Fruit fly (Drosophila melanogaster) whole organism, embryonic: ENCODE results near the gene SoxN.

ENCODE experiments used
- BtbVII ChIP-seq: fragments of 200-800 bp; sonication (Bioruptor generic); optimal IDR thresholded peaks from 3 replicates; lab custom pipeline; 2017; ENCODE audit warnings: missing biosample characterization, mild to moderate bottlenecking, missing genetic modification characterization
- Bteb2 ChIP-seq: fragments of 200-800 bp; sonication (Bioruptor generic); optimal IDR thresholded peaks from 2 replicates; lab custom pipeline; 2016; ENCODE audit warnings: missing biosample characterization, missing genetic modification characterization
- CG10462 ChIP-seq: fragments of 200-800 bp; sonication (Bioruptor generic); optimal IDR thresholded peaks from 2 replicates; lab custom pipeline; 2016; ENCODE audit warnings: missing biosample characterization, missing genetic modification characterization
- CG11696 ChIP-seq: fragments of 200-800 bp; sonication (Bioruptor generic); IDR thresholded peaks from 2 replicates; pipeline ENCODE4 v1.3.6; 2022; ENCODE audit warnings: missing biosample characterization, missing genetic modification characterization
- CG15696 ChIP-seq: fragments of 200-800 bp; sonication (Bioruptor generic); optimal IDR thresholded peaks from 2 replicates; lab custom pipeline; 2019; ENCODE audit warnings: missing biosample characterization, mild to moderate bottlenecking, missing genetic modification characterization, moderate library complexity
- CG17568 ChIP-seq: fragments of 200-800 bp; sonication (Bioruptor generic); optimal IDR thresholded peaks from 2 replicates; lab custom pipeline; 2018; ENCODE audit warnings: missing biosample characterization, mild to moderate bottlenecking, missing genetic modification characterization, moderate library complexity
- CG17829 ChIP-seq: fragments of 200-800 bp; optimal IDR thresholded peaks from 2 replicates; lab custom pipeline; 2019; ENCODE audit warnings: missing biosample characterization, mild to moderate bottlenecking, missing genetic modification characterization, moderate library complexity
- CG1832 ChIP-seq: fragments of 200-800 bp; sonication (Bioruptor generic); optimal IDR thresholded peaks from 2 replicates; lab custom pipeline; 2017; ENCODE audit warnings: missing biosample characterization, mild to moderate bottlenecking, missing genetic modification characterization, inconsistent platforms
- CG18599 ChIP-seq: fragments of 200-800 bp; sonication (Bioruptor generic); optimal IDR thresholded peaks from 3 replicates; lab custom pipeline; 2017; ENCODE audit warnings: missing biosample characterization, missing genetic modification characterization, mild to moderate bottlenecking, moderate library complexity, missing genetic modification reagents
- CG2116 ChIP-seq: fragments of 200-800 bp; sonication (Bioruptor generic); optimal IDR thresholded peaks from 3 replicates; lab custom pipeline; 2018; ENCODE audit warnings: missing biosample characterization, mild to moderate bottlenecking, missing genetic modification characterization
- CG32767 ChIP-seq: fragments of 200-800 bp; sonication (Bioruptor generic); IDR thresholded peaks from 2 replicates; pipeline ENCODE4 v1.3.6; 2022; ENCODE audit warnings: missing biosample characterization, missing genetic modification characterization
- CG3847 ChIP-seq: fragments of 200-800 bp; sonication (Bioruptor generic); IDR thresholded peaks from 2 replicates; pipeline ENCODE4 v1.3.6; 2022; ENCODE audit warnings: missing biosample characterization, missing genetic modification characterization
- CG4424 ChIP-seq: fragments of 200-800 bp; sonication (Bioruptor generic); optimal IDR thresholded peaks from 3 replicates; lab custom pipeline; 2016; ENCODE audit warnings: missing biosample characterization, missing genetic modification characterization
- CG4854 ChIP-seq: fragments of 200-800 bp; sonication (Bioruptor generic); optimal IDR thresholded peaks from 2 replicates; lab custom pipeline; 2016; ENCODE audit warnings: missing biosample characterization, missing genetic modification characterization, inconsistent platforms
- CG6765 ChIP-seq: fragments of 200-800 bp; sonication (Bioruptor generic); optimal IDR thresholded peaks from 3 replicates; lab custom pipeline; 2017; ENCODE audit warnings: missing biosample characterization, mild to moderate bottlenecking, missing genetic modification characterization
- CG7745 ChIP-seq: fragments of 200-800 bp; sonication (Bioruptor generic); optimal IDR thresholded peaks from 2 replicates; lab custom pipeline; 2018; ENCODE audit warnings: missing biosample characterization, mild to moderate bottlenecking, missing genetic modification characterization, moderate library complexity
- CG7786 ChIP-seq: fragments of 200-800 bp; sonication (Bioruptor generic); optimal IDR thresholded peaks from 2 replicates; lab custom pipeline; 2016; ENCODE audit warnings: missing biosample characterization, missing genetic modification characterization
- CG7963 ChIP-seq: fragments of 200-800 bp; sonication (Bioruptor generic); IDR thresholded peaks from 3 replicates; pipeline ENCODE4 v1.3.6; 2022; ENCODE audit warnings: missing biosample characterization, missing genetic modification characterization; ENCODE audit not compliant: partially characterized antibody
- CG9932 ChIP-seq: fragments of 200-800 bp; sonication (Bioruptor generic); IDR thresholded peaks from 2 replicates; pipeline ENCODE4 v1.3.6; 2022; ENCODE audit warnings: missing biosample characterization, missing genetic modification characterization
- Camta ChIP-seq: fragments of 200-800 bp; sonication (Bioruptor generic); optimal IDR thresholded peaks from 2 replicates; lab custom pipeline; 2016; ENCODE audit warnings: missing biosample characterization, missing genetic modification characterization
- Deaf1 ChIP-seq: fragments of 200-800 bp; optimal IDR thresholded peaks from 3 replicates; lab custom pipeline; 2019; ENCODE audit warnings: missing biosample characterization, mild to moderate bottlenecking, missing genetic modification characterization, moderate library complexity
- Doc2 ChIP-seq: fragments of 200-800 bp; sonication (Bioruptor generic); IDR thresholded peaks from 2 replicates; pipeline ENCODE4 v1.3.6; 2022; ENCODE audit warnings: missing biosample characterization, missing genetic modification characterization
- Eip74EF ChIP-seq, 2 experiments: fragments of 200-800 bp in 1 of 2; fragments of >200 bp in 1 of 2; sonication (Bioruptor generic) in 1 of 2; optimal IDR thresholded peaks; 2 replicates each; lab custom pipeline; 2017 to 2019; ENCODE audit warnings: missing biosample characterization in 2 of 2, missing genetic modification characterization in 2 of 2, mild to moderate bottlenecking in 1 of 2, moderate library complexity in 1 of 2
- Fer2 ChIP-seq: fragments of 200-800 bp; sonication (Bioruptor generic); optimal IDR thresholded peaks from 2 replicates; lab custom pipeline; 2018; ENCODE audit warnings: missing biosample characterization, mild to moderate bottlenecking, missing genetic modification characterization, moderate library complexity
- HLH3B ChIP-seq: fragments of 200-800 bp; sonication (Bioruptor generic); IDR thresholded peaks from 2 replicates; pipeline ENCODE4 v1.3.6; 2022; ENCODE audit warnings: missing biosample characterization, missing genetic modification characterization
- HLH54F ChIP-seq: fragments of 200-800 bp; sonication (Bioruptor generic); optimal IDR thresholded peaks from 3 replicates; lab custom pipeline; 2016; ENCODE audit warnings: missing biosample characterization, missing genetic modification characterization
- Hr3 ChIP-seq: fragments of 200-800 bp; sonication (Bioruptor generic); optimal IDR thresholded peaks from 3 replicates; lab custom pipeline; 2016; ENCODE audit warnings: missing biosample characterization, missing genetic modification characterization
- Hr51 ChIP-seq, 2 experiments: fragments of 200-800 bp; sonication (Bioruptor generic); optimal IDR thresholded peaks; 2 replicates in 1 of 2; 3 replicates in 1 of 2; lab custom pipeline; 2016 to 2018; ENCODE audit warnings: missing biosample characterization in 2 of 2, missing genetic modification characterization in 2 of 2, mild to moderate bottlenecking in 1 of 2, moderate library complexity in 1 of 2
- Hr78 ChIP-seq, 2 experiments: fragments of 200-800 bp in 1 of 2; fragments of >200 bp in 1 of 2; sonication (Bioruptor generic) in 1 of 2; optimal IDR thresholded peaks; 2 replicates each; lab custom pipeline; 2017 to 2019; ENCODE audit warnings: missing biosample characterization in 2 of 2, missing genetic modification characterization in 2 of 2, mild to moderate bottlenecking in 1 of 2, moderate library complexity in 1 of 2
- Mad ChIP-seq: fragments of 200-800 bp; sonication (Bioruptor generic); optimal IDR thresholded peaks from 2 replicates; lab custom pipeline; 2016; ENCODE audit warnings: missing biosample characterization, missing genetic modification characterization
- Med ChIP-seq: fragments of 200-800 bp; sonication (Bioruptor generic); peaks from one replicate; lab custom pipeline; 2016; ENCODE audit warnings: missing biosample characterization, missing genetic modification characterization, mild to moderate bottlenecking, inconsistent platforms, moderate library complexity
- Neu2 ChIP-seq: fragments of 200-800 bp; sonication (Bioruptor generic); optimal IDR thresholded peaks from 3 replicates; lab custom pipeline; 2016; ENCODE audit warnings: missing biosample characterization, missing genetic modification characterization, borderline replicate concordance
- Sin3A ChIP-seq: fragments of >200 bp; optimal IDR thresholded peaks from 2 replicates; lab custom pipeline; 2018
- ac ChIP-seq: fragments of 200-800 bp; sonication (Bioruptor generic); optimal IDR thresholded peaks from 3 replicates; lab custom pipeline; 2017; ENCODE audit warnings: missing biosample characterization, mild to moderate bottlenecking, missing genetic modification characterization
- al ChIP-seq: fragments of 200-800 bp; sonication (Bioruptor generic); IDR thresholded peaks from 2 replicates; pipeline ENCODE4 v1.3.6; 2022; ENCODE audit warnings: missing biosample characterization, missing genetic modification characterization
- emc ChIP-seq: fragments of 200-800 bp; sonication (Bioruptor generic); optimal IDR thresholded peaks from 2 replicates; lab custom pipeline; 2016; ENCODE audit warnings: missing biosample characterization, missing genetic modification characterization
- exex ChIP-seq: fragments of 200-800 bp; sonication (Bioruptor generic); optimal IDR thresholded peaks from 4 replicates; lab custom pipeline; 2018; ENCODE audit warnings: missing biosample characterization, mild to moderate bottlenecking, missing genetic modification characterization, moderate library complexity
- fd96Cb ChIP-seq: fragments of 200-800 bp; sonication (Bioruptor generic); optimal IDR thresholded peaks from 2 replicates; lab custom pipeline; 2018; ENCODE audit warnings: missing biosample characterization, mild to moderate bottlenecking, missing genetic modification characterization, moderate library complexity
- fru ChIP-seq: fragments of >200 bp; optimal IDR thresholded peaks from 2 replicates; lab custom pipeline; 2017
- mam ChIP-seq: fragments of 200-800 bp; sonication (Bioruptor generic); optimal IDR thresholded peaks from 3 replicates; lab custom pipeline; 2016; ENCODE audit warnings: missing biosample characterization, missing genetic modification characterization
- pb ChIP-seq: fragments of 200-800 bp; sonication (Bioruptor generic); optimal IDR thresholded peaks from 3 replicates; lab custom pipeline; 2016; ENCODE audit warnings: missing biosample characterization, missing genetic modification characterization
- phol ChIP-seq: fragments of 200-800 bp; sonication (Bioruptor generic); optimal IDR thresholded peaks from 3 replicates; lab custom pipeline; 2018; ENCODE audit warnings: missing biosample characterization, mild to moderate bottlenecking, missing genetic modification characterization, moderate library complexity
- pnt ChIP-seq: fragments of 200-800 bp; sonication (Bioruptor generic); optimal IDR thresholded peaks from 3 replicates; lab custom pipeline; 2016; ENCODE audit warnings: missing biosample characterization, missing genetic modification characterization
- pum ChIP-seq: fragments of 200-800 bp; sonication (Bioruptor generic); optimal IDR thresholded peaks from 2 replicates; lab custom pipeline; 2016; ENCODE audit warnings: missing biosample characterization, missing genetic modification characterization
- sens ChIP-seq: fragments of 200-800 bp; sonication (Bioruptor generic); peaks from one replicate; lab custom pipeline; 2016; ENCODE audit warnings: missing biosample characterization, missing genetic modification characterization
- sob ChIP-seq: fragments of 200-800 bp; sonication (Bioruptor generic); IDR thresholded peaks from 2 replicates; pipeline ENCODE4 v1.3.6; 2022; ENCODE audit warnings: missing biosample characterization, missing genetic modification characterization
- tgo ChIP-seq: fragments of 200-800 bp; sonication (Bioruptor generic); IDR thresholded peaks from 3 replicates; pipeline ENCODE4 v1.3.6; 2022; ENCODE audit warnings: missing biosample characterization, missing genetic modification characterization
- trem ChIP-seq: fragments of 200-800 bp; optimal IDR thresholded peaks from 3 replicates; lab custom pipeline; 2019; ENCODE audit warnings: missing biosample characterization, mild to moderate bottlenecking, missing genetic modification characterization, moderate library complexity
- tx ChIP-seq: fragments of 200-800 bp; sonication (Bioruptor generic); optimal IDR thresholded peaks from 2 replicates; lab custom pipeline; 2016; ENCODE audit warnings: missing biosample characterization, missing genetic modification characterization
- vvl ChIP-seq: fragments of 200-800 bp; sonication (Bioruptor generic); IDR thresholded peaks from 2 replicates; pipeline ENCODE4 v1.3.6; 2022; ENCODE audit warnings: missing biosample characterization, missing genetic modification characterization
- zen ChIP-seq: fragments of 200-800 bp; sonication (Bioruptor generic); optimal IDR thresholded peaks from 3 replicates; lab custom pipeline; 2018; ENCODE audit warnings: missing biosample characterization, mild to moderate bottlenecking, missing genetic modification characterization, moderate library complexity

The SoxN gene

dm6 chr2L:8825222-8825869 is at the start of gene SoxN (continued):
- no peak for TF ChIP-seq HLH3B (GFP tag; lab: Robert Waterston, UW)
- no peak for TF ChIP-seq emc (GFP tag; lab: Kevin White, UChicago)
- no peak for TF ChIP-seq CG7786 (GFP tag; lab: Kevin White, UChicago)
- no peak for TF ChIP-seq exex (tag; lab: Kevin White, UChicago)
- peak; percentile 87 for TF ChIP-seq sens (GFP tag; lab: Kevin White, UChicago)
- TF ChIP-seq Sin3A: no peak
- no peak for TF ChIP-seq Hr78 (GFP tag; optimal IDR thresholded peaks at IDR 0.05; lab: Kevin White, UChicago)
- no peak for TF ChIP-seq pnt (GFP tag; lab: Kevin White, UChicago)
- no peak for TF ChIP-seq mam (GFP tag; lab: Kevin White, UChicago)
- peak; percentile 94 for TF ChIP-seq CG1832 (GFP tag; lab: Kevin White, UChicago)
- TF ChIP-seq BtbVII (GFP tag; lab: Kevin White, UChicago): no peak
- peak; percentile 43 for TF ChIP-seq sob (GFP tag; lab: Robert Waterston, UW)
- TF ChIP-seq CG7963 (GFP tag; lab: Robert Waterston, UW): 0 out of 3 replicates have a peak, but pooled peaks have one; percentile 23
- no peak for TF ChIP-seq fd96Cb
- no peak for TF ChIP-seq CG15696 (tag; lab: Kevin White, UChicago)
- TF ChIP-seq vvl (GFP tag; lab: Robert Waterston, UW): peak; percentile 73; the same call in 1 of the 2 replicates
- no peak for TF ChIP-seq Doc2 (GFP tag; lab: Robert Waterston, UW)
- TF ChIP-seq tgo (GFP tag; lab: Robert Waterston, UW): no peak
- no peak for TF ChIP-seq CG4424 (GFP tag; lab: Kevin White, UChicago)
- no peak for TF ChIP-seq CG4854 (GFP tag; lab: Kevin White, UChicago)
- no peak for TF ChIP-seq Mad (GFP tag; lab: Kevin White, UChicago)
- TF ChIP-seq phol (tag; lab: Kevin White, UChicago): peak; percentile 52
- TF ChIP-seq Eip74EF (GFP tag; optimal IDR thresholded peaks at IDR 0.05; lab: Kevin White, UChicago): no peak
- peak; percentile 96 for TF ChIP-seq Deaf1 (tag; lab: Kevin White, UChicago)
- no peak for TF ChIP-seq trem (tag; lab: Kevin White, UChicago)
- TF ChIP-seq CG2116: no peak
- TF ChIP-seq CG17568 (GFP tag; lab: Kevin White, UChicago): no peak
- TF ChIP-seq pb (GFP tag; lab: Kevin White, UChicago): peak; percentile 2
- no peak for TF ChIP-seq Fer2 (tag; lab: Kevin White, UChicago)
- peak; percentile 86 for TF ChIP-seq Med (GFP tag; lab: Kevin White, UChicago)
- no peak for TF ChIP-seq al (GFP tag; lab: Robert Waterston, UW)
- no peak for TF ChIP-seq Hr51 (GFP tag; optimal IDR thresholded peaks at IDR 0.05; lab: Kevin White, UChicago)
- TF ChIP-seq CG11696: no peak
- TF ChIP-seq HLH54F: no peak
- no peak for TF ChIP-seq CG7745 (tag; lab: Kevin White, UChicago)
- TF ChIP-seq CG18599 (GFP tag; lab: Kevin White, UChicago): no peak
- TF ChIP-seq CG9932 (GFP tag; lab: Robert Waterston, UW): no peak
- TF ChIP-seq CG3847: no peak
- no peak for TF ChIP-seq CG10462
- no peak for TF ChIP-seq CG6765
- TF ChIP-seq fru (lab: Kevin White, UChicago): no peak
- no peak for TF ChIP-seq pum
- TF ChIP-seq Bteb2: no peak
- peak; percentile 44 for TF ChIP-seq CG17829 (tag; lab: Kevin White, UChicago)
- no peak for TF ChIP-seq ac (GFP tag; lab: Kevin White, UChicago)
- TF ChIP-seq tx (GFP tag; lab: Kevin White, UChicago): no peak
- no peak for TF ChIP-seq Neu2 (GFP tag; lab: Kevin White, UChicago)
- peak; percentile 61 for TF ChIP-seq zen (tag; lab: Kevin White, UChicago)
- TF ChIP-seq Camta (GFP tag; lab: Kevin White, UChicago): no peak
- 0 out of 2 replicates have a peak, but pooled peaks have one; percentile 37 for TF ChIP-seq CG32767 (GFP tag; lab: Robert Waterston, UW)
- no peak for TF ChIP-seq Hr3 (GFP tag; lab: Kevin White, UChicago)
